Fruit fly (Drosophila melanogaster) whole organism, prepupa: ENCODE results near the gene TSG101.

Experiments
- Blimp-1 ChIP-seq: fragments of 200-800 bp; sonication (Bioruptor generic); optimal IDR thresholded peaks from 3 replicates; lab custom pipeline; 2017; ENCODE audit warnings: missing biosample characterization, missing genetic modification characterization, mild to moderate bottlenecking, moderate library complexity, missing genetic modification reagents
- CG10631 ChIP-seq: fragments of 200-800 bp; sonication (Bioruptor generic); optimal IDR thresholded peaks from 2 replicates; lab custom pipeline; 2016; ENCODE audit warnings: missing biosample characterization, missing genetic modification characterization
- CG10669 ChIP-seq: fragments of 200-800 bp; sonication (Bioruptor generic); optimal IDR thresholded peaks from 3 replicates; lab custom pipeline; 2018; ENCODE audit warnings: missing biosample characterization, mild to moderate bottlenecking, missing genetic modification characterization, moderate library complexity
- CG11294 ChIP-seq: fragments of 200-800 bp; sonication (Bioruptor generic); IDR thresholded peaks from 2 replicates; pipeline ENCODE4 v1.3.6; 2022; ENCODE audit warnings: missing biosample characterization, missing genetic modification characterization
- CG11762 ChIP-seq: fragments of 200-800 bp; sonication (Bioruptor generic); optimal IDR thresholded peaks from 3 replicates; lab custom pipeline; 2016; ENCODE audit warnings: missing biosample characterization, missing genetic modification characterization; ENCODE audit not compliant: insufficient read depth
- CG1621 ChIP-seq: fragments of 200-800 bp; sonication (Bioruptor generic); optimal IDR thresholded peaks from 3 replicates; lab custom pipeline; 2018; ENCODE audit warnings: missing biosample characterization, mild to moderate bottlenecking, missing genetic modification characterization
- CG16779 ChIP-seq: fragments of 200-800 bp; sonication (Bioruptor generic); optimal IDR thresholded peaks from 3 replicates; lab custom pipeline; 2017; ENCODE audit warnings: missing biosample characterization, mild to moderate bottlenecking, missing genetic modification characterization
- CG3032 ChIP-seq: fragments of 200-800 bp; optimal IDR thresholded peaks from 2 replicates; lab custom pipeline; 2019; ENCODE audit warnings: missing biosample characterization, mild to moderate bottlenecking, missing genetic modification characterization, moderate library complexity
- CG31627 ChIP-seq: fragments of 200-800 bp; sonication (Bioruptor generic); optimal IDR thresholded peaks from 3 replicates; lab custom pipeline; 2016; ENCODE audit warnings: missing biosample characterization, missing genetic modification characterization
- CG3919 ChIP-seq: fragments of 200-800 bp; sonication (Bioruptor generic); optimal IDR thresholded peaks from 3 replicates; lab custom pipeline; 2016; ENCODE audit warnings: missing biosample characterization, missing genetic modification characterization
- CG4318 ChIP-seq: fragments of 200-800 bp; sonication (Bioruptor generic); optimal IDR thresholded peaks from 3 replicates; lab custom pipeline; 2017; ENCODE audit warnings: missing biosample characterization, mild to moderate bottlenecking, missing genetic modification characterization
- CG6163 ChIP-seq: fragments of 200-800 bp; sonication (Bioruptor generic); IDR thresholded peaks from 3 replicates; pipeline ENCODE4 v1.3.6; 2022; ENCODE audit warnings: missing biosample characterization, missing genetic modification characterization
- CG6276 ChIP-seq: fragments of 200-800 bp; sonication (Bioruptor generic); optimal IDR thresholded peaks from 2 replicates; lab custom pipeline; 2017; ENCODE audit warnings: missing biosample characterization, mild to moderate bottlenecking, missing genetic modification characterization
- CG6792 ChIP-seq: fragments of 200-800 bp; sonication (Bioruptor generic); optimal IDR thresholded peaks from 3 replicates; lab custom pipeline; 2016; ENCODE audit warnings: missing biosample characterization, missing genetic modification characterization
- CG6854 ChIP-seq: fragments of 200-800 bp; sonication (Bioruptor generic); optimal IDR thresholded peaks from 2 replicates; lab custom pipeline; 2017; ENCODE audit warnings: missing biosample characterization, mild to moderate bottlenecking, missing genetic modification characterization
- CG7368 ChIP-seq: fragments of 200-800 bp; sonication (Bioruptor generic); optimal IDR thresholded peaks from 3 replicates; lab custom pipeline; 2016; ENCODE audit warnings: missing biosample characterization, missing genetic modification characterization
- CG8119 ChIP-seq: fragments of 200-800 bp; sonication (Bioruptor generic); IDR thresholded peaks from 3 replicates; pipeline ENCODE4 v1.3.6; 2022; ENCODE audit warnings: missing biosample characterization, missing genetic modification characterization
- CG8319 ChIP-seq: fragments of 200-800 bp; sonication (Bioruptor generic); optimal IDR thresholded peaks from 3 replicates; lab custom pipeline; 2016; ENCODE audit warnings: missing biosample characterization, missing genetic modification characterization
- CG9139 ChIP-seq: fragments of 200-800 bp; sonication (Bioruptor generic); optimal IDR thresholded peaks from 3 replicates; lab custom pipeline; 2017; ENCODE audit warnings: missing biosample characterization, mild to moderate bottlenecking, missing genetic modification characterization
- Eip75B ChIP-seq: fragments of 200-800 bp; sonication (Bioruptor generic); optimal IDR thresholded peaks from 3 replicates; lab custom pipeline; 2016; ENCODE audit warnings: missing biosample characterization, missing genetic modification characterization
- Eip78C ChIP-seq: fragments of 200-800 bp; sonication (Bioruptor generic); peaks from one replicate; lab custom pipeline; 2016; ENCODE audit warnings: missing biosample characterization, missing genetic modification characterization
- Eip93F ChIP-seq: fragments of 200-800 bp; sonication (Bioruptor generic); optimal IDR thresholded peaks from 2 replicates; lab custom pipeline; 2016; ENCODE audit warnings: missing biosample characterization, mild to moderate bottlenecking, missing genetic modification characterization
- Ets96B ChIP-seq: fragments of 200-800 bp; optimal IDR thresholded peaks from 2 replicates; lab custom pipeline; 2019; ENCODE audit warnings: missing biosample characterization, mild to moderate bottlenecking, missing genetic modification characterization, moderate library complexity
- Gug ChIP-seq: fragments of 200-800 bp; sonication (Bioruptor generic); IDR thresholded peaks from 2 replicates; pipeline ENCODE4 v1.3.6; 2022; ENCODE audit warnings: missing biosample characterization, missing genetic modification characterization
- Hr38 ChIP-seq: sonication (Bioruptor generic); optimal IDR thresholded peaks from 2 replicates; lab custom pipeline; 2016; ENCODE audit warnings: missing biosample characterization, missing genetic modification characterization
- Hr39 ChIP-seq: fragments of 200-800 bp; sonication (Bioruptor generic); optimal IDR thresholded peaks from 2 replicates; lab custom pipeline; 2016; ENCODE audit warnings: missing biosample characterization, missing genetic modification characterization
- Hr4 ChIP-seq: fragments of 200-800 bp; sonication (Bioruptor generic); optimal IDR thresholded peaks from 3 replicates; lab custom pipeline; 2016; ENCODE audit warnings: missing biosample characterization, missing genetic modification characterization
- Lpt ChIP-seq: fragments of 200-800 bp; sonication (Bioruptor generic); optimal IDR thresholded peaks from 3 replicates; lab custom pipeline; 2016; ENCODE audit warnings: missing biosample characterization, missing genetic modification characterization
- OdsH ChIP-seq: fragments of 200-800 bp; sonication (Bioruptor generic); optimal IDR thresholded peaks from 3 replicates; lab custom pipeline; 2016; ENCODE audit warnings: missing biosample characterization, missing genetic modification characterization
- Smox ChIP-seq: fragments of 200-800 bp; sonication (Bioruptor generic); optimal IDR thresholded peaks from 3 replicates; lab custom pipeline; 2016; ENCODE audit warnings: missing biosample characterization, missing genetic modification characterization
- Sox102F ChIP-seq: fragments of 200-800 bp; sonication (Bioruptor generic); optimal IDR thresholded peaks from 2 replicates; lab custom pipeline; 2016; ENCODE audit warnings: missing biosample characterization, mild to moderate bottlenecking, missing genetic modification characterization
- Sox14 ChIP-seq: fragments of 200-800 bp; sonication (Bioruptor generic); optimal IDR thresholded peaks from 3 replicates; lab custom pipeline; 2016; ENCODE audit warnings: missing biosample characterization, missing genetic modification characterization
- Sox15 ChIP-seq: fragments of 200-800 bp; sonication (Bioruptor generic); optimal IDR thresholded peaks from 3 replicates; lab custom pipeline; 2016; ENCODE audit warnings: missing biosample characterization, missing genetic modification characterization
- achi ChIP-seq: fragments of 200-800 bp; sonication (Bioruptor generic); optimal IDR thresholded peaks from 3 replicates; lab custom pipeline; 2016; ENCODE audit warnings: missing biosample characterization, missing genetic modification characterization
- cyc ChIP-seq: fragments of 200-800 bp; sonication (Bioruptor generic); optimal IDR thresholded peaks from 3 replicates; lab custom pipeline; 2016; ENCODE audit warnings: missing biosample characterization, missing genetic modification characterization
- dac ChIP-seq: fragments of 200-800 bp; sonication (Bioruptor generic); optimal IDR thresholded peaks from 2 replicates; lab custom pipeline; 2017; ENCODE audit warnings: missing biosample characterization, mild to moderate bottlenecking, missing genetic modification characterization
- eg ChIP-seq: fragments of 200-800 bp; sonication (Bioruptor generic); IDR thresholded peaks from 3 replicates; pipeline ENCODE4 v1.3.6; 2022; ENCODE audit warnings: missing biosample characterization, missing genetic modification characterization
- fd59A ChIP-seq: fragments of 200-800 bp; sonication (Bioruptor generic); optimal IDR thresholded peaks from 2 replicates; lab custom pipeline; 2017; ENCODE audit warnings: missing biosample characterization, mild to moderate bottlenecking, missing genetic modification characterization, missing genetic modification reagents
- fd85E ChIP-seq: fragments of 200-800 bp; sonication (Bioruptor generic); optimal IDR thresholded peaks from 3 replicates; lab custom pipeline; 2016; ENCODE audit warnings: missing biosample characterization, missing genetic modification characterization
- fkh ChIP-seq: fragments of 200-800 bp; sonication (Bioruptor generic); optimal IDR thresholded peaks from 3 replicates; lab custom pipeline; 2017; ENCODE audit warnings: missing biosample characterization, mild to moderate bottlenecking, missing genetic modification characterization, moderate library complexity
- lz ChIP-seq: fragments of 200-800 bp; sonication (Bioruptor generic); optimal IDR thresholded peaks from 3 replicates; lab custom pipeline; 2016; ENCODE audit warnings: missing biosample characterization, missing genetic modification characterization
- pdm3 ChIP-seq: fragments of 200-800 bp; sonication (Bioruptor generic); optimal IDR thresholded peaks from 3 replicates; lab custom pipeline; 2016; ENCODE audit warnings: missing biosample characterization, missing genetic modification characterization
- salr ChIP-seq, 2 experiments: fragments of 200-800 bp; sonication (Bioruptor generic); optimal IDR thresholded peaks; 3 replicates each; lab custom pipeline; 2016 to 2018; ENCODE audit warnings: missing biosample characterization in 2 of 2, missing genetic modification characterization in 2 of 2, mild to moderate bottlenecking in 1 of 2
- ss ChIP-seq, 2 experiments: fragments of 200-800 bp; sonication (Bioruptor generic); optimal IDR thresholded peaks; 2 replicates in 1 of 2; 3 replicates in 1 of 2; lab custom pipeline; 2017 to 2018; ENCODE audit warnings: mild to moderate bottlenecking in 2 of 2, missing biosample characterization in 2 of 2, missing genetic modification characterization in 2 of 2, moderate library complexity in 1 of 2
- svp ChIP-seq: fragments of 200-800 bp; sonication (Bioruptor generic); peaks from one replicate; lab custom pipeline; 2016; ENCODE audit warnings: missing biosample characterization, missing genetic modification characterization
- vri ChIP-seq: fragments of 200-800 bp; sonication (Bioruptor generic); optimal IDR thresholded peaks from 3 replicates; lab custom pipeline; 2016; ENCODE audit warnings: missing biosample characterization, mild to moderate bottlenecking, missing genetic modification characterization

TSG101 gene

DNA sequence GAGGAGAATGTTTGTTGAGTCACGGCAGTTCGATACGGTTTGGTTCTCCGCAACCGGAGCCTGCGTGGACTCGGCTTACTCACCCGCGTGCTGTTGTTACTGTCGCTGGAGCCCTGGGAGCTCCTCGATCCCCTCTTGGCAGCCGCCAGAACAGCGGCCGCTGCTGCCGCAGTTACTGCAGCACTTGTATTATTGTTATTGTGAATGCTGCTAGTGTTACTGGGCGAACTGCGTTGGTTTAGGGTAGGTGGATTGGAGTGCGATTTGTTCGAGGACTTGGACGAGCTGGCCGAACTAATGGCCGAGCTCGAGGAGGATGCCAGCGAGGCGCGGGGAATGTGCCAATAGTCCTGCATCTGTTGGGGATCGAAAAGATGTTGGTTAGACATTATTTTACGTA lies 31.6 kb upstream of the TSG101 start:
- TF ChIP-seq CG11762 (GFP tag; lab: Kevin White, UChicago) (no peak), CG6276 (GFP tag; lab: Kevin White, UChicago) (no peak), Hr38 (GFP tag; lab: Kevin White, UChicago) (no peak), fd85E (GFP tag; lab: Kevin White, UChicago) (no peak), achi (GFP tag; lab: Kevin White, UChicago) (no peak), Hr4 (GFP tag; lab: Kevin White, UChicago) (no peak), CG4318 (no peak), Lpt (no peak), salr (GFP tag; optimal IDR thresholded peaks at IDR 0.05; lab: Kevin White, UChicago) (no peak), eg (GFP tag; lab: Robert Waterston, UW) (no peak)

- TF ChIP-seq CG11762 (GFP tag; lab: Kevin White, UChicago) = no peak
- TF ChIP-seq pdm3 (GFP tag; lab: Kevin White, UChicago) = no peak
- no peak for TF ChIP-seq Blimp-1 (GFP tag; lab: Kevin White, UChicago)
- TF ChIP-seq Ets96B (tag; lab: Kevin White, UChicago) = no peak
- no peak for TF ChIP-seq CG10669
- no peak for TF ChIP-seq CG3032
- no peak for TF ChIP-seq dac (GFP tag; lab: Kevin White, UChicago)
- no peak for TF ChIP-seq CG7368 (GFP tag; lab: Kevin White, UChicago)
- no peak for TF ChIP-seq CG31627 (GFP tag; lab: Kevin White, UChicago)
- TF ChIP-seq Hr39 (GFP tag; lab: Kevin White, UChicago) = no peak
- peak; percentile 19 for TF ChIP-seq cyc
- TF ChIP-seq Eip78C = peak; percentile 25
- no peak for TF ChIP-seq Sox102F
- no peak for TF ChIP-seq CG4318
- peak; percentile 11 for TF ChIP-seq lz (GFP tag; lab: Kevin White, UChicago)
- TF ChIP-seq Gug (GFP tag; lab: Robert Waterston, UW) = 0 out of 2 replicates have a peak, but pooled peaks have one; percentile 18
- TF ChIP-seq Hr38 (GFP tag; lab: Kevin White, UChicago) = no peak
- no peak for TF ChIP-seq CG6163
- no peak for TF ChIP-seq CG16779
- no peak for TF ChIP-seq Eip93F (GFP tag; lab: Kevin White, UChicago)
- TF ChIP-seq vri (GFP tag; lab: Kevin White, UChicago) = peak; percentile 28
- no peak for TF ChIP-seq fd85E (GFP tag; lab: Kevin White, UChicago)
Measured at dm6 chr3L:16811908-16812307, 30.2 kb upstream of the TSG101 start.

DNA sequence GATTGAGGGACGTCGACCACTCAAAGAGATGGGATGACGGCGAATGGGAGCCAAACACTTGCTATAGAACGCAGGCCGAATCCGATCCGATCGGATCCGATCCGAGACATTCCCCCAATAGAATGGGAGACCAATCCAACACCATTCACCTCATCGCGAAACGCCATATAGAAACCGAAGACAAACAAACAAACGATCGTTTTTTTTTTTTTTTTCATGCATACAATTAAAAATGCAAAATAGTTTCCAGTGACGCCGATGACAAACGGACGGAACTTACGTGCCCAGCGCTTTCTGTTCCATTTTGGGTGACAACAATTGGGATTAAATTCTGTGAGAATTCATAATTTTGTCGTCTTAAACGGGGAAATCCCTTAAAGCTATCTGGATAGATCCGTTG lies 28.1 kb upstream of the TSG101 start:
- TF ChIP-seq fd59A (GFP tag; lab: Kevin White, UChicago) (no peak), CG9139 (GFP tag; lab: Kevin White, UChicago) (no peak), cyc (no peak), CG10631 (GFP tag; lab: Kevin White, UChicago) (no peak), OdsH (no peak), ss (GFP tag; optimal IDR thresholded peaks at IDR 0.05; lab: Kevin White, UChicago) (no peak), fkh (GFP tag; lab: Kevin White, UChicago) (no peak)

dm6 chr3L:16818063-16818462 lies 24.0 kb upstream of the TSG101 start:
- TF ChIP-seq CG3919 (GFP tag; lab: Kevin White, UChicago) (peak; percentile 92), Eip75B (GFP tag; lab: Kevin White, UChicago) (peak; percentile 94), Ets96B (tag; lab: Kevin White, UChicago) (peak; percentile 96), CG8119 (GFP tag; lab: Robert Waterston, UW) (peak; percentile 74), CG1621 (tag; lab: Kevin White, UChicago) (peak; percentile 95), CG6792 (GFP tag; lab: Kevin White, UChicago) (peak; percentile 87), CG6854 (GFP tag; lab: Kevin White, UChicago) (peak; percentile 86), svp (peak; percentile 97), Hr38 (GFP tag; lab: Kevin White, UChicago) (no peak), CG8319 (GFP tag; lab: Kevin White, UChicago) (peak; percentile 85), fkh (GFP tag; lab: Kevin White, UChicago) (no peak), lz (GFP tag; lab: Kevin White, UChicago) (peak; percentile 81), Sox14 (GFP tag; lab: Kevin White, UChicago) (peak; percentile 93), CG10631 (GFP tag; lab: Kevin White, UChicago) (peak; percentile 89), Sox15 (GFP tag; lab: Kevin White, UChicago) (peak; percentile 75), Blimp-1 (GFP tag; lab: Kevin White, UChicago) (peak; percentile 79), CG11762 (GFP tag; lab: Kevin White, UChicago) (peak; percentile 81), OdsH (peak; percentile 90), pdm3 (GFP tag; lab: Kevin White, UChicago) (peak; percentile 92), ss (GFP tag; optimal IDR thresholded peaks at IDR 0.05; lab: Kevin White, UChicago) (peak; percentile 96 to 97), CG11294 (GFP tag; lab: Robert Waterston, UW) (0 out of 2 replicates have a peak, but pooled peaks have one; percentile 31), CG7368 (GFP tag; lab: Kevin White, UChicago) (peak; percentile 85), Smox (GFP tag; lab: Kevin White, UChicago) (peak; percentile 89)
